Fruit fly (Drosophila melanogaster) ovary, adult (tissue): Measurements from ENCODE around the gene CG12118.

ENCODE experiments used
- CG17801 ChIP-seq: fragments of 200-800 bp; optimal IDR thresholded peaks from 2 replicates; lab custom pipeline; 2019; ENCODE audit warnings: missing biosample characterization, mild to moderate bottlenecking, missing genetic modification characterization, moderate library complexity; ENCODE audit not compliant: partially characterized antibody

Gene CG12118

dm6 chrX:9156388-9156823 lies 39.8 kb downstream of the CG12118 start, which contains the start of gene His3.3B:
Gene His3.3B (minus strand): TSS chrX:9156669.
- TF ChIP-seq CG17801 (GFP tag; lab: Kevin White, UChicago) = no peak

dm6 chrX:9155715-9156387 lies 40.4 kb downstream of the CG12118 start:
- TF ChIP-seq CG17801 (GFP tag; lab: Kevin White, UChicago) = peak; percentile 78

dm6 chrX:9155134-9155533 lies 41.1 kb downstream of the CG12118 start:
- peak; percentile 8 for TF ChIP-seq CG17801 (GFP tag; lab: Kevin White, UChicago)

dm6 chrX:9152127-9152598 lies 44.1 kb downstream of the CG12118 start:
- peak; percentile 91 for TF ChIP-seq CG17801 (GFP tag; lab: Kevin White, UChicago)

dm6 chrX:9148989-9149522 lies 47.2 kb downstream of the CG12118 start, which contains the start of the genes fh and Bap111:
Gene fh (minus strand): TSS chrX:9149071.
Gene Bap111 (plus strand): TSS chrX:9149309.
- TF ChIP-seq CG17801 (GFP tag; lab: Kevin White, UChicago) = peak; percentile 26
